Worm (Caenorhabditis elegans) whole organism, early embryonic: Measurements from ENCODE around the gene mpz-3.

ENCODE experiments used
- ama-1 ChIP-seq: fragments of 150-350 bp; optimal IDR thresholded peaks from 2 replicates; lab custom pipeline; 2014
- pes-1 ChIP-seq: fragments of 200-800 bp; sonication (Bioruptor generic); IDR thresholded peaks from 2 replicates; pipeline ENCODE4 v1.3.6; 2022; ENCODE audit warnings: missing genetic modification reagents, missing genetic modification characterization, missing compliant biosample characterization
- sea-1 ChIP-seq: fragments of 200-800 bp; sonication (Bioruptor generic); conservative IDR thresholded peaks from 2 replicates; pipeline ENCODE4 v1.3.6; 2022; ENCODE audit warnings: missing genetic modification characterization, missing compliant biosample characterization
- tbx-37 ChIP-seq: fragments of 200-800 bp; sonication (Bioruptor generic); conservative IDR thresholded peaks from 2 replicates; pipeline ENCODE4 v1.3.6; 2022; ENCODE audit warnings: missing genetic modification reagents, missing genetic modification characterization, missing compliant biosample characterization

DNA sequence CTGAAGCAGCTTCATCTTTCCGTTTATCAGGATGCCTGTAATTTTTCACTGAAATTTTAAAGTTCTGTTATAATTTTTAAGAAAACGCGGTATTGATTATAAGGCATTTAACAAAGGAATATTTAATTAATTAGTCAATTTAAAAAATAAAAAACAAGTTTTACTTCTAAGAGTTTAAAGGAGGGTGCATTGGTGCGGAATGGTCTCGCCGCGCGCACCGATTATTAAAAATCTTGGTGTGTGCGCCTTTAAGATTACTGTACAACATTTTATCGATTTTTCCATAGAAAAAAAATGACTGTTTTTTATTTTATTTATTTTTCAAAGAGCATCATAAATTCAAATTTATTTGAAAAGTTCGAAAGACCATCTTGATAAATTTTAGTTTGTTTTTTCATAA, 32.3 kb upstream of the mpz-3 start:
- no peak for TF ChIP-seq ama-1
- TF ChIP-seq tbx-37 (GFP tag; lab: Robert Waterston, UW): no peak
- TF ChIP-seq pes-1 (GFP tag; lab: Robert Waterston, UW): no peak
- no peak for TF ChIP-seq sea-1 (GFP tag; lab: Robert Waterston, UW)
